Worm (Caenorhabditis elegans): ENCODE results near the gene phf-33.
A peak's percentile ranks its signal among the peaks of the same experiment; 100 is the strongest.

The phf-33 gene

ce11 chrX:13306869-13307446 is 28.2 kb upstream of the phf-33 start:
- TF ChIP-seq F57C9.4 (tag; optimal IDR thresholded peaks at IDR 0.05) (peak; percentile 35), tbp1 (GFP tag; optimal IDR thresholded peaks at IDR 0.05) (peak; percentile 99), cebp-1 (GFP tag; IDR thresholded peaks at IDR 0.05) (peak; percentile 65; the same call in 1 of the 2 replicates), cebp-1 (tag; optimal IDR thresholded peaks at IDR 0.05) (no peak), K11D2.4 (GFP tag; IDR thresholded peaks at IDR 0.05) (peak; percentile 82), hlh-26 (GFP tag; conservative IDR thresholded peaks at IDR 0.05) (0 out of 2 replicates have a peak, but pooled peaks have one; percentile 33), tbx-9 (tag; optimal IDR thresholded peaks at IDR 0.05; ENCODE audit: borderline replicate concordance) (peak; percentile 72), lin-40 (tag; optimal IDR thresholded peaks at IDR 0.05) (no peak), hrde-1 (tag; optimal IDR thresholded peaks at IDR 0.05; ENCODE audit: borderline replicate concordance) (peak; percentile 90), cebp-2 (GFP tag; IDR thresholded peaks at IDR 0.05) (peak; percentile 90), unc-62 (GFP tag; optimal IDR thresholded peaks at IDR 0.05) (no peak), hlh-12 (tag; optimal IDR thresholded peaks at IDR 0.05) (peak; percentile 89), F33H1.4 (GFP tag; IDR thresholded peaks at IDR 0.05) (no peak), nfyb-1 (GFP tag; IDR thresholded peaks at IDR 0.05) (peak; percentile 92), T26A5.8 (tag; optimal IDR thresholded peaks at IDR 0.05) (peak; percentile 73), die-1 (tag; optimal IDR thresholded peaks at IDR 0.05) (peak; percentile 95), Y56A3A.18 (GFP tag; IDR thresholded peaks at IDR 0.05) (peak; percentile 95), lin-54 (GFP tag; optimal IDR thresholded peaks at IDR 0.05) (no peak), madf-10 (tag; optimal IDR thresholded peaks at IDR 0.05) (peak; percentile 89), T07F8.4 (tag; optimal IDR thresholded peaks at IDR 0.05) (peak; percentile 89), lsy-27 (tag; optimal IDR thresholded peaks at IDR 0.05; ENCODE audit: borderline replicate concordance, insufficient read depth) (peak; percentile 76), Y53F4B.3 (GFP tag; IDR thresholded peaks at IDR 0.05) (peak; percentile 65), F23B12.7 (tag; optimal IDR thresholded peaks at IDR 0.05; ENCODE audit: insufficient read depth) (peak; percentile 91), sptf-2 (GFP tag; optimal IDR thresholded peaks at IDR 0.05) (peak; percentile 90), aptf-2 (GFP tag; conservative IDR thresholded peaks at IDR 0.05) (no peak), bed-1 (GFP tag; IDR thresholded peaks at IDR 0.05) (0 out of 2 replicates have a peak, but pooled peaks have one; percentile 66), Y67H2A.10 (GFP tag; conservative IDR thresholded peaks at IDR 0.05) (no peak), snpc-1.3 (tag; optimal IDR thresholded peaks at IDR 0.05; ENCODE audit: insufficient read depth) (peak; percentile 91), snpc-3.4 (tag; optimal IDR thresholded peaks at IDR 0.05) (peak; percentile 93), ccch-3 (GFP tag; optimal IDR thresholded peaks at IDR 0.05) (peak; percentile 52), zim-3 (tag; optimal IDR thresholded peaks at IDR 0.05) (peak; percentile 91), rec-8 (tag; optimal IDR thresholded peaks at IDR 0.05) (peak; percentile 91 to 94), ceh-58 (GFP tag; IDR thresholded peaks at IDR 0.05) (0 out of 2 replicates have a peak, but pooled peaks have one; percentile 22), attf-3 (GFP tag; conservative IDR thresholded peaks at IDR 0.05) (peak; percentile 61; the same call in 1 of the 2 replicates), akir-1 (GFP tag; optimal IDR thresholded peaks at IDR 0.05) (no peak), egl-18 (GFP tag; IDR thresholded peaks at IDR 0.05) (peak; percentile 79; the same call in 1 of the 2 replicates), dox-1 (GFP tag; IDR thresholded peaks at IDR 0.05) (peak; percentile 89; the same call in 1 of the 2 replicates), mxl-1 (tag; optimal IDR thresholded peaks at IDR 0.05) (peak; percentile 93), aptf-3 (GFP tag; IDR thresholded peaks at IDR 0.05) (no peak), F55B11.4 (tag; optimal IDR thresholded peaks at IDR 0.05; ENCODE audit: borderline replicate concordance, insufficient read depth) (peak; percentile 10), nhr-120 (GFP tag; IDR thresholded peaks at IDR 0.05) (0 out of 2 replicates have a peak, but pooled peaks have one; percentile 47), gei-17 (GFP tag; optimal IDR thresholded peaks at IDR 0.05) (peak; percentile 70), Y95B8A.8 (GFP tag; IDR thresholded peaks at IDR 0.05) (peak; percentile 79), B0019.2 (GFP tag; conservative IDR thresholded peaks at IDR 0.05) (peak; percentile 52; the same call in 1 of the 2 replicates), pbrm-1 (GFP tag; IDR thresholded peaks at IDR 0.05) (peak; percentile 89), athp-1 (tag; optimal IDR thresholded peaks at IDR 0.05) (peak; percentile 86)
